Worm (Caenorhabditis elegans) whole organism, L4 larva: ENCODE measurements around the gene gst-34.
A peak's percentile ranks its signal among the peaks of the same experiment; 100 is the strongest.

Experiments used
- F10B5.3 ChIP-seq: sonication (generic microtip); optimal IDR thresholded peaks from 2 replicates; lab custom pipeline; 2016; ENCODE audit warnings: mild to moderate bottlenecking, missing genetic modification characterization, missing compliant biosample characterization
- Y48G9A.11 ChIP-seq: fragments of 200-800 bp; sonication (Bioruptor generic); IDR thresholded peaks from 2 replicates; pipeline ENCODE4 v1.3.6; 2022; ENCODE audit warnings: missing genetic modification reagents, missing genetic modification characterization, missing compliant biosample characterization
- ZK337.2 ChIP-seq: fragments of 200-800 bp; sonication (Bioruptor generic); IDR thresholded peaks from 2 replicates; pipeline ENCODE4 v1.3.6; 2022; ENCODE audit warnings: missing genetic modification reagents, missing genetic modification characterization, missing compliant biosample characterization
- aha-1 ChIP-seq: fragments of 150-350 bp; peaks from one replicate; lab custom pipeline; 2014; ENCODE audit warnings: missing biosample characterization, missing genetic modification characterization
- aly-2 ChIP-seq: sonication (generic microtip); optimal IDR thresholded peaks from 2 replicates; lab custom pipeline; 2018; ENCODE audit warnings: missing biosample characterization, missing genetic modification characterization
- ctbp-1 ChIP-seq: fragments of 200-800 bp; sonication (Bioruptor generic); IDR thresholded peaks from 2 replicates; pipeline ENCODE4 v1.3.6; 2022; ENCODE audit warnings: missing genetic modification reagents, missing genetic modification characterization, missing compliant biosample characterization
- daf-12 ChIP-seq: fragments of 150-350 bp; optimal IDR thresholded peaks from 2 replicates; lab custom pipeline; 2014; ENCODE audit warnings: missing biosample characterization, missing genetic modification reagents, missing genetic modification characterization
- daf-16 ChIP-seq, 3 experiments: sonication (generic microtip); optimal IDR thresholded peaks; 2 replicates each; lab custom pipeline; 2016 to 2017; ENCODE audit warnings: missing genetic modification characterization in 3 of 3, missing genetic modification reagents in 3 of 3, mild to moderate bottlenecking in 2 of 3, missing compliant biosample characterization in 2 of 3, missing biosample characterization in 1 of 3, moderate library complexity in 1 of 3
- dmd-6 ChIP-seq: fragments of 200-800 bp; sonication (Bioruptor generic); IDR thresholded peaks from 2 replicates; pipeline ENCODE4 v1.3.6; 2022; ENCODE audit warnings: missing genetic modification reagents, missing genetic modification characterization, missing compliant biosample characterization
- dmd-8 ChIP-seq: fragments of 200-800 bp; sonication (Bioruptor generic); IDR thresholded peaks from 2 replicates; pipeline ENCODE4 v1.3.6; 2022; ENCODE audit warnings: missing genetic modification characterization, missing compliant biosample characterization
- dmd-9 ChIP-seq: fragments of 200-800 bp; sonication (Bioruptor generic); IDR thresholded peaks from 2 replicates; pipeline ENCODE4 v1.3.6; 2022; ENCODE audit warnings: missing genetic modification reagents, missing genetic modification characterization, missing compliant biosample characterization
- dve-1 ChIP-seq: sonication (generic microtip); optimal IDR thresholded peaks from 2 replicates; lab custom pipeline; 2017; ENCODE audit warnings: antibody characterized with exemption, mild to moderate bottlenecking, missing genetic modification characterization, missing compliant biosample characterization; ENCODE audit not compliant: insufficient read depth
- egl-27 ChIP-seq: sonication (generic microtip); optimal IDR thresholded peaks from 3 replicates; lab custom pipeline; 2017; ENCODE audit warnings: missing biosample characterization, missing genetic modification reagents, missing genetic modification characterization
- fkh-10 ChIP-seq: fragments of 150-350 bp; optimal IDR thresholded peaks from 2 replicates; lab custom pipeline; 2014; ENCODE audit warnings: missing biosample characterization, missing genetic modification reagents, missing genetic modification characterization
- gei-8 ChIP-seq: fragments of 200-800 bp; sonication (Bioruptor generic); optimal IDR thresholded peaks from 2 replicates; lab custom pipeline; 2018; ENCODE audit warnings: mild to moderate bottlenecking, missing genetic modification characterization, missing compliant biosample characterization
- hlh-11 ChIP-seq: fragments of 200-800 bp; sonication (Bioruptor generic); optimal IDR thresholded peaks from 2 replicates; lab custom pipeline; 2018; ENCODE audit warnings: mild to moderate bottlenecking, missing genetic modification characterization, missing compliant biosample characterization
- hlh-30 ChIP-seq: sonication (generic microtip); optimal IDR thresholded peaks from 2 replicates; lab custom pipeline; 2017; ENCODE audit warnings: antibody characterized with exemption, mild to moderate bottlenecking, missing genetic modification characterization, missing compliant biosample characterization; ENCODE audit not compliant: insufficient read depth
- lin-13 ChIP-seq: fragments of 150-350 bp; optimal IDR thresholded peaks from 2 replicates; lab custom pipeline; 2014; ENCODE audit warnings: missing biosample characterization, missing genetic modification reagents, missing genetic modification characterization
- lin-39 ChIP-seq: fragments of 150-350 bp; optimal IDR thresholded peaks from 2 replicates; lab custom pipeline; 2014; ENCODE audit warnings: missing biosample characterization, missing genetic modification reagents, missing genetic modification characterization
- lsy-2 ChIP-seq, 2 experiments: fragments of 150-350 bp in 1 of 2; sonication (generic microtip) in 1 of 2; optimal IDR thresholded peaks; 2 replicates each; lab custom pipeline; 2014 to 2017; ENCODE audit warnings: missing biosample characterization in 2 of 2, missing genetic modification characterization in 2 of 2
- madf-9 ChIP-seq: fragments of 200-800 bp; sonication (Bioruptor generic); conservative IDR thresholded peaks from 2 replicates; pipeline ENCODE4 v1.3.6; 2022; ENCODE audit warnings: missing genetic modification reagents, missing genetic modification characterization, missing compliant biosample characterization
- mdl-1 ChIP-seq, 2 experiments: fragments of 150-350 bp in 1 of 2; sonication (generic microtip) in 1 of 2; optimal IDR thresholded peaks; 2 replicates each; lab custom pipeline; 2014 to 2017; ENCODE audit warnings: missing biosample characterization in 2 of 2, missing genetic modification characterization in 2 of 2
- mdt-29 ChIP-seq: fragments of 200-800 bp; sonication (Bioruptor generic); IDR thresholded peaks from 2 replicates; pipeline ENCODE4 v1.3.6; 2022; ENCODE audit warnings: missing genetic modification reagents, missing genetic modification characterization, missing compliant biosample characterization
- mep-1 ChIP-seq: fragments of 150-350 bp; sonication (generic microtip); optimal IDR thresholded peaks from 3 replicates; lab custom pipeline; 2014; ENCODE audit warnings: missing biosample characterization, missing genetic modification characterization
- mes-2 ChIP-seq: sonication (generic microtip); optimal IDR thresholded peaks from 2 replicates; lab custom pipeline; 2016; ENCODE audit warnings: missing genotype, mild to moderate bottlenecking, missing genetic modification characterization, missing compliant biosample characterization; ENCODE audit not compliant: poor library complexity, severe bottlenecking
- mxl-2 ChIP-seq: fragments of 200-800 bp; sonication (Bioruptor generic); conservative IDR thresholded peaks from 2 replicates; pipeline ENCODE4 v1.3.6; 2022; ENCODE audit warnings: missing genetic modification reagents, missing genetic modification characterization, missing compliant biosample characterization
- nhr-10 ChIP-seq: fragments of 150-350 bp; optimal IDR thresholded peaks from 2 replicates; lab custom pipeline; 2014; ENCODE audit warnings: missing biosample characterization, missing genetic modification characterization
- nhr-102 ChIP-seq: sonication (generic microtip); optimal IDR thresholded peaks from 2 replicates; lab custom pipeline; 2016; ENCODE audit warnings: mild to moderate bottlenecking, missing genetic modification characterization, moderate library complexity, missing compliant biosample characterization
- nhr-11 ChIP-seq: fragments of 150-350 bp; optimal IDR thresholded peaks from 2 replicates; lab custom pipeline; 2014; ENCODE audit warnings: missing biosample characterization, missing genetic modification characterization
- nhr-237 ChIP-seq: sonication (generic microtip); optimal IDR thresholded peaks from 2 replicates; lab custom pipeline; 2017; ENCODE audit warnings: missing biosample characterization, missing genetic modification characterization
- nhr-25 ChIP-seq: sonication (generic microtip); optimal IDR thresholded peaks from 2 replicates; lab custom pipeline; 2017; ENCODE audit warnings: missing genetic modification characterization, mild to moderate bottlenecking, missing compliant biosample characterization, antibody characterized with exemption, moderate library complexity, borderline replicate concordance; ENCODE audit not compliant: insufficient read depth
- nhr-28 ChIP-seq: fragments of 150-350 bp; optimal IDR thresholded peaks from 2 replicates; lab custom pipeline; 2014; ENCODE audit warnings: missing biosample characterization, missing genetic modification characterization
- nhr-41 ChIP-seq: fragments of 200-800 bp; sonication (Bioruptor generic); IDR thresholded peaks from 2 replicates; pipeline ENCODE4 v1.3.6; 2022; ENCODE audit warnings: missing genetic modification reagents, missing genetic modification characterization, missing compliant biosample characterization
- nhr-6 ChIP-seq: fragments of 150-350 bp; optimal IDR thresholded peaks from 2 replicates; lab custom pipeline; 2014; ENCODE audit warnings: missing biosample characterization, missing genetic modification characterization
- nhr-77 ChIP-seq: fragments of 150-350 bp; optimal IDR thresholded peaks from 2 replicates; lab custom pipeline; 2014; ENCODE audit warnings: missing biosample characterization, missing genetic modification characterization
- rbr-2 ChIP-seq: sonication (generic microtip); optimal IDR thresholded peaks from 2 replicates; lab custom pipeline; 2016; ENCODE audit warnings: missing genotype, missing genetic modification characterization, missing compliant biosample characterization
- set-16 ChIP-seq: fragments of 200-800 bp; sonication (Bioruptor generic); IDR thresholded peaks from 2 replicates; pipeline ENCODE4 v1.3.6; 2022; ENCODE audit warnings: missing genetic modification reagents, missing genetic modification characterization, missing compliant biosample characterization
- unc-62 ChIP-seq, 3 experiments: fragments of 150-350 bp in 1 of 3; sonication (generic microtip); optimal IDR thresholded peaks in 2 of 3; peaks in 1 of 3; 1 replicate in 1 of 3; 2 replicates in 2 of 3; lab custom pipeline; 2014 to 2017; ENCODE audit warnings: missing biosample characterization in 3 of 3, missing genetic modification characterization in 3 of 3, missing genetic modification reagents in 3 of 3, missing genotype in 1 of 3
- vab-7 ChIP-seq: fragments of 200-800 bp; sonication (Bioruptor generic); IDR thresholded peaks from 2 replicates; pipeline ENCODE4 v1.3.6; 2022; ENCODE audit warnings: missing genetic modification reagents, missing genetic modification characterization, missing compliant biosample characterization
- ztf-11 ChIP-seq: fragments of 150-350 bp; optimal IDR thresholded peaks from 2 replicates; lab custom pipeline; 2014; ENCODE audit warnings: missing biosample characterization, missing genetic modification characterization
- ztf-7 ChIP-seq: fragments of 150-350 bp; optimal IDR thresholded peaks from 2 replicates; lab custom pipeline; 2014; ENCODE audit warnings: missing biosample characterization, missing genetic modification characterization

gst-34 gene

ce11 chrII:15203398-15204068 is 20.5 kb upstream of the gst-34 start:
- no peak for TF ChIP-seq nhr-237 (tag; lab: Kevin White, UChicago)
- no peak for TF ChIP-seq dmd-9
- no peak for TF ChIP-seq fkh-10 (GFP tag; lab: Kevin White, UChicago)
- TF ChIP-seq nhr-25 (tag; lab: Kevin White, UChicago), result peak; percentile 1
- TF ChIP-seq daf-16 (GFP tag; optimal IDR thresholded peaks at IDR 0.05; lab: Kevin White, UChicago), result no peak
- peak; percentile 25 for TF ChIP-seq daf-16 (tag; optimal IDR thresholded peaks at IDR 0.05; lab: Kevin White, UChicago)
- no peak for TF ChIP-seq F10B5.3
- TF ChIP-seq set-16, result peak; percentile 24; the same call in 1 of the 2 replicates
- TF ChIP-seq mep-1 (tag; lab: Kevin White, UChicago), result peak; percentile 41
- peak; percentile 19 for TF ChIP-seq dve-1 (tag; lab: Kevin White, UChicago)
- no peak for TF ChIP-seq lin-39 (tag; lab: Kevin White, UChicago)
- TF ChIP-seq aly-2 (tag; lab: Kevin White, UChicago), result no peak
- no peak for TF ChIP-seq daf-12 (tag; lab: Kevin White, UChicago)
- TF ChIP-seq mdl-1 (tag; optimal IDR thresholded peaks at IDR 0.05; lab: Kevin White, UChicago), result no peak
- peak; percentile 82 for TF ChIP-seq aha-1 (tag; lab: Kevin White, UChicago)
- no peak for TF ChIP-seq vab-7 (GFP tag; lab: Robert Waterston, UW)
- TF ChIP-seq nhr-6 (tag; lab: Kevin White, UChicago), result no peak
- TF ChIP-seq mdt-29 (GFP tag; lab: Robert Waterston, UW), result no peak
- TF ChIP-seq hlh-11 (tag; lab: Kevin White, UChicago), result peak; percentile 18
- peak; percentile 84 for TF ChIP-seq madf-9 (GFP tag; lab: Robert Waterston, UW)
- no peak for TF ChIP-seq egl-27 (tag; lab: Kevin White, UChicago)
- peak; percentile 66 for TF ChIP-seq hlh-30 (tag; lab: Kevin White, UChicago)
- TF ChIP-seq lsy-2 (tag; optimal IDR thresholded peaks at IDR 0.05; lab: Kevin White, UChicago), result no peak
- peak; percentile 15 for TF ChIP-seq lin-13 (GFP tag; lab: Kevin White, UChicago)
- TF ChIP-seq rbr-2 (tag; lab: Kevin White, UChicago), result no peak
- TF ChIP-seq unc-62 (GFP tag; optimal IDR thresholded peaks at IDR 0.05 in 1 of 2; lab: Kevin White, UChicago), result peak in 1 of 2 experiments; percentile 7
- no peak for TF ChIP-seq unc-62 (tag; optimal IDR thresholded peaks at IDR 0.05; lab: Kevin White, UChicago)

DNA sequence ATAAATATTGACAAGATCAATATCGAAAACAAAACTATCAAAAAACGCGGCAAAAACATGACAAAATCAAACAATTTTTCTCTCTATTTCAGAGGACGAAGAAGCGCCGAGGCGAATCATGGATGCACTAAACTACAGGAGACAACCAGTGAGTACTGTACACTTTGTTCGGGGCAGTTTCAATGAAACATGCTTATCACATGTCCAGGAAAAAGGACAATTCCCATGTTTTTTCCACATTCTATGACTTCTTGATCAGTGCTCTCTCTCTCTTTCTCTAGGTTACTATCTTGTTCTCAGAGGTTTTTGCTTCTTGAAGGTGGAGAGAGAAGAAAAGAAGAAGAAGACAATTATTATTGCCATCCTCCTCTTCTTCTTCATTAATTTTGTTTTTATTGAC is 14.5 kb upstream of the gst-34 start:
- TF ChIP-seq hlh-30 (tag; lab: Kevin White, UChicago) (peak; percentile 31), lsy-2 (tag; optimal IDR thresholded peaks at IDR 0.05; lab: Kevin White, UChicago) (peak in 1 of 2 experiments; percentile 1), mes-2 (tag; lab: Kevin White, UChicago) (peak; percentile 29), ctbp-1 (no peak), gei-8 (no peak), hlh-11 (tag; lab: Kevin White, UChicago) (peak; percentile 64), ZK337.2 (no peak), ztf-11 (tag; lab: Kevin White, UChicago) (no peak), daf-16 (GFP tag; optimal IDR thresholded peaks at IDR 0.05; lab: Kevin White, UChicago) (no peak), daf-16 (tag; optimal IDR thresholded peaks at IDR 0.05; lab: Kevin White, UChicago) (peak; percentile 74), Y48G9A.11 (GFP tag; lab: Robert Waterston, UW) (no peak), nhr-41 (no peak), dmd-6 (GFP tag; lab: Robert Waterston, UW) (peak; percentile 71), nhr-77 (tag; lab: Kevin White, UChicago) (peak; percentile 65), nhr-11 (tag; lab: Kevin White, UChicago) (no peak), dmd-8 (GFP tag; lab: Robert Waterston, UW) (no peak), nhr-28 (tag; lab: Kevin White, UChicago) (peak; percentile 59), dve-1 (tag; lab: Kevin White, UChicago) (peak; percentile 34), mdl-1 (tag; optimal IDR thresholded peaks at IDR 0.05; lab: Kevin White, UChicago) (peak in 1 of 2 experiments; percentile 26), mxl-2 (peak; percentile 38; the same call in 1 of the 2 replicates), nhr-102 (tag; lab: Kevin White, UChicago) (peak; percentile 7), ztf-7 (tag; lab: Kevin White, UChicago) (no peak), nhr-10 (tag; lab: Kevin White, UChicago) (no peak), unc-62 (GFP tag; optimal IDR thresholded peaks at IDR 0.05 in 1 of 2; lab: Kevin White, UChicago) (peak in 1 of 2 experiments; percentile 94), unc-62 (tag; optimal IDR thresholded peaks at IDR 0.05; lab: Kevin White, UChicago) (no peak)
